Worm (Caenorhabditis elegans): ENCODE results near the gene srd-32.

- TF ChIP-seq tab-1 (GFP tag; IDR thresholded peaks at IDR 0.05) = no peak
- no peak for TF ChIP-seq ztf-29 (GFP tag; IDR thresholded peaks at IDR 0.05)
Measured at ce11 chrV:4891305-4891704, 25.8 kb downstream of the srd-32 start.
